Worm (Caenorhabditis elegans) whole organism, L1 larva: ENCODE measurements around the gene rpi-1.

Experiments
- F16B12.6 ChIP-seq: fragments of 150-350 bp; optimal IDR thresholded peaks from 2 replicates; lab custom pipeline; 2014; ENCODE audit warnings: missing biosample characterization, missing genetic modification characterization
- Y116A8C.19 ChIP-seq: sonication (generic microtip); optimal IDR thresholded peaks from 2 replicates; lab custom pipeline; 2016; ENCODE audit warnings: missing compliant biosample characterization, missing genetic modification characterization, borderline replicate concordance
- aha-1 ChIP-seq: fragments of 150-350 bp; optimal IDR thresholded peaks from 2 replicates; lab custom pipeline; 2014; ENCODE audit warnings: missing biosample characterization, missing genetic modification characterization
- ceh-63 ChIP-seq: fragments of 200-800 bp; sonication (Bioruptor generic); optimal IDR thresholded peaks from 2 replicates; lab custom pipeline; 2018; ENCODE audit warnings: mild to moderate bottlenecking, missing genetic modification characterization, missing compliant biosample characterization
- ceh-8 ChIP-seq: fragments of 200-800 bp; sonication (Bioruptor generic); optimal IDR thresholded peaks from 2 replicates; lab custom pipeline; 2018; ENCODE audit warnings: mild to moderate bottlenecking, missing genetic modification characterization, moderate library complexity, missing compliant biosample characterization
- ceh-82 ChIP-seq, 3 experiments: fragments of 150-350 bp in 1 of 3; sonication (generic microtip) in 2 of 3; optimal IDR thresholded peaks; 2 replicates each; lab custom pipeline; 2014 to 2017; ENCODE audit warnings: missing biosample characterization in 3 of 3, missing genetic modification characterization in 3 of 3
- ceh-88 ChIP-seq: fragments of 200-800 bp; sonication (Bioruptor generic); IDR thresholded peaks from 2 replicates; pipeline ENCODE4 v1.3.6; 2022; ENCODE audit warnings: missing genetic modification characterization, missing compliant biosample characterization
- ceh-90 ChIP-seq: sonication (generic microtip); optimal IDR thresholded peaks from 2 replicates; lab custom pipeline; 2016; ENCODE audit warnings: missing genetic modification characterization, missing compliant biosample characterization
- ces-1 ChIP-seq: fragments of 150-350 bp; optimal IDR thresholded peaks from 2 replicates; lab custom pipeline; 2014; ENCODE audit warnings: missing biosample characterization, missing genetic modification reagents, missing genetic modification characterization
- dpl-1 ChIP-seq, 3 experiments: fragments of 150-350 bp in 2 of 3; sonication (generic microtip) in 1 of 3; optimal IDR thresholded peaks; 2 replicates each; lab custom pipeline; 2014 to 2017; ENCODE audit warnings: missing biosample characterization in 3 of 3, missing genetic modification characterization in 3 of 3, missing genetic modification reagents in 3 of 3
- dsc-1 ChIP-seq: sonication (generic microtip); optimal IDR thresholded peaks from 2 replicates; lab custom pipeline; 2016; ENCODE audit warnings: mild to moderate bottlenecking, missing genetic modification characterization, missing compliant biosample characterization
- efl-1 ChIP-seq, 4 experiments: fragments of 150-350 bp; optimal IDR thresholded peaks in 3 of 4; peaks in 1 of 4; 1 replicate in 1 of 4; 2 replicates in 3 of 4; lab custom pipeline; 2014; ENCODE audit warnings: missing biosample characterization in 2 of 4, missing genetic modification characterization in 2 of 4, missing genetic modification reagents in 2 of 4
- egl-13 ChIP-seq: sonication (generic microtip); optimal IDR thresholded peaks from 2 replicates; lab custom pipeline; 2016; ENCODE audit warnings: missing genotype, missing genetic modification reagents, missing genetic modification characterization, missing compliant biosample characterization
- elt-2 ChIP-seq: sonication (generic microtip); optimal IDR thresholded peaks from 2 replicates; lab custom pipeline; 2016; ENCODE audit warnings: missing genetic modification characterization, mild to moderate bottlenecking, inconsistent platforms, missing compliant biosample characterization, missing genetic modification reagents
- fkh-10 ChIP-seq: sonication (generic microtip); optimal IDR thresholded peaks from 2 replicates; lab custom pipeline; 2017; ENCODE audit warnings: missing biosample characterization, missing genetic modification reagents, missing genetic modification characterization
- fkh-4 ChIP-seq: sonication (generic microtip); optimal IDR thresholded peaks from 2 replicates; lab custom pipeline; 2016; ENCODE audit warnings: missing compliant biosample characterization, missing genetic modification characterization, borderline replicate concordance
- fkh-8 ChIP-seq: sonication (generic microtip); optimal IDR thresholded peaks from 2 replicates; lab custom pipeline; 2016; ENCODE audit warnings: mild to moderate bottlenecking, missing genetic modification characterization, missing compliant biosample characterization
- fos-1 ChIP-seq: fragments of 150-350 bp; optimal IDR thresholded peaks from 2 replicates; lab custom pipeline; 2014; ENCODE audit warnings: missing biosample characterization, missing genetic modification characterization
- grh-1 ChIP-seq: fragments of 200-800 bp; sonication (Bioruptor generic); IDR thresholded peaks from 2 replicates; pipeline ENCODE4 v1.3.6; 2022; ENCODE audit warnings: missing genetic modification reagents, missing genetic modification characterization, missing compliant biosample characterization
- hlh-17 ChIP-seq: fragments of 200-800 bp; sonication (Bioruptor generic); optimal IDR thresholded peaks from 2 replicates; lab custom pipeline; 2018; ENCODE audit warnings: missing genetic modification characterization, mild to moderate bottlenecking, missing compliant biosample characterization, moderate library complexity, borderline replicate concordance
- hlh-4 ChIP-seq: sonication (generic microtip); optimal IDR thresholded peaks from 2 replicates; lab custom pipeline; 2016; ENCODE audit warnings: mild to moderate bottlenecking, missing genetic modification characterization, missing compliant biosample characterization
- jun-1 ChIP-seq: fragments of 150-350 bp; optimal IDR thresholded peaks from 2 replicates; lab custom pipeline; 2014; ENCODE audit warnings: missing biosample characterization, missing genetic modification reagents, missing genetic modification characterization
- lin-15B ChIP-seq: fragments of 150-350 bp; sonication (generic microtip); optimal IDR thresholded peaks from 3 replicates; lab custom pipeline; 2014; ENCODE audit warnings: missing biosample characterization, missing genetic modification characterization
- lin-35 ChIP-seq, 2 experiments: fragments of 150-350 bp; optimal IDR thresholded peaks; 2 replicates each; lab custom pipeline; 2014; ENCODE audit warnings: missing biosample characterization in 2 of 2, missing genetic modification characterization in 2 of 2, missing genetic modification reagents in 2 of 2
- lsy-2 ChIP-seq, 2 experiments: fragments of 150-350 bp; optimal IDR thresholded peaks; 2 replicates each; lab custom pipeline; 2014; ENCODE audit warnings: missing biosample characterization in 2 of 2, missing genetic modification characterization in 2 of 2
- mab-9 ChIP-seq: fragments of 200-800 bp; sonication (Bioruptor generic); IDR thresholded peaks from 2 replicates; pipeline ENCODE4 v1.3.6; 2022; ENCODE audit warnings: missing genetic modification reagents, missing genetic modification characterization, missing compliant biosample characterization
- mef-2 ChIP-seq: fragments of 150-350 bp; optimal IDR thresholded peaks from 2 replicates; lab custom pipeline; 2014; ENCODE audit warnings: missing biosample characterization, missing genetic modification characterization
- mep-1 ChIP-seq: fragments of 150-350 bp; optimal IDR thresholded peaks from 2 replicates; lab custom pipeline; 2014; ENCODE audit warnings: missing biosample characterization, missing genetic modification characterization
- nhr-12 ChIP-seq: sonication (generic microtip); optimal IDR thresholded peaks from 2 replicates; lab custom pipeline; 2017; ENCODE audit warnings: missing biosample characterization, missing genetic modification characterization
- nhr-19 ChIP-seq: fragments of 200-800 bp; sonication (Bioruptor generic); conservative IDR thresholded peaks from 2 replicates; pipeline ENCODE4 v1.3.6; 2022; ENCODE audit warnings: missing genetic modification characterization, missing compliant biosample characterization
- nhr-71 ChIP-seq: sonication (generic microtip); optimal IDR thresholded peaks from 2 replicates; lab custom pipeline; 2016; ENCODE audit warnings: mild to moderate bottlenecking, missing genetic modification characterization, moderate library complexity, missing compliant biosample characterization
- nhr-90 ChIP-seq: sonication (generic microtip); optimal IDR thresholded peaks from 2 replicates; lab custom pipeline; 2016; ENCODE audit warnings: mild to moderate bottlenecking, missing genetic modification characterization, missing compliant biosample characterization; ENCODE audit not compliant: poor library complexity
- pqm-1 ChIP-seq: sonication (generic microtip); optimal IDR thresholded peaks from 3 replicates; lab custom pipeline; 2017; ENCODE audit warnings: missing biosample characterization, missing genetic modification characterization
- skn-1 ChIP-seq: fragments of 150-350 bp; optimal IDR thresholded peaks from 2 replicates; lab custom pipeline; 2014; ENCODE audit warnings: missing biosample characterization, missing genetic modification characterization
- sup-37 ChIP-seq: fragments of 200-800 bp; sonication (Bioruptor generic); optimal IDR thresholded peaks from 2 replicates; lab custom pipeline; 2018; ENCODE audit warnings: mild to moderate bottlenecking, missing genetic modification characterization, missing compliant biosample characterization
- unc-30 ChIP-seq: sonication (generic microtip); optimal IDR thresholded peaks from 2 replicates; lab custom pipeline; 2017; ENCODE audit warnings: missing biosample characterization, missing genetic modification characterization
- unc-62 ChIP-seq: fragments of 150-350 bp; optimal IDR thresholded peaks from 2 replicates; lab custom pipeline; 2014; ENCODE audit warnings: missing biosample characterization, missing genetic modification reagents, missing genetic modification characterization
- unc-98 ChIP-seq: fragments of 200-800 bp; sonication (Bioruptor generic); IDR thresholded peaks from 2 replicates; pipeline ENCODE4 v1.3.6; 2022; ENCODE audit warnings: missing genetic modification characterization, missing compliant biosample characterization
- vab-15 ChIP-seq: sonication (generic microtip); optimal IDR thresholded peaks from 2 replicates; lab custom pipeline; 2017; ENCODE audit warnings: missing genotype, mild to moderate bottlenecking, missing genetic modification characterization, missing compliant biosample characterization
- zag-1 ChIP-seq: fragments of 150-350 bp; optimal IDR thresholded peaks from 2 replicates; lab custom pipeline; 2014; ENCODE audit warnings: missing biosample characterization, missing genetic modification characterization
- zip-4 ChIP-seq: fragments of 200-800 bp; sonication (Bioruptor generic); optimal IDR thresholded peaks from 2 replicates; lab custom pipeline; 2018; ENCODE audit warnings: mild to moderate bottlenecking, missing genetic modification characterization, moderate library complexity, missing compliant biosample characterization
- ztf-11 ChIP-seq, 2 experiments: sonication (generic microtip); optimal IDR thresholded peaks; 2 replicates each; lab custom pipeline; 2016 to 2017; ENCODE audit warnings: missing genetic modification characterization in 2 of 2, missing biosample characterization in 1 of 2, missing compliant biosample characterization in 1 of 2
- ztf-4 ChIP-seq: fragments of 150-350 bp; optimal IDR thresholded peaks from 2 replicates; lab custom pipeline; 2014; ENCODE audit warnings: missing biosample characterization, missing genetic modification characterization

Gene rpi-1

ce11 chrII:13962319-13962718, at the start of gene rpi-1:
Gene rpi-1 (minus strand): TSS chrII:13962419.
- TF ChIP-seq nhr-19 (GFP tag; lab: Robert Waterston, UW) (no peak), ztf-4 (tag; lab: Kevin White, UChicago) (no peak), nhr-90 (no peak), dsc-1 (tag; lab: Kevin White, UChicago) (no peak), dpl-1 (GFP tag; optimal IDR thresholded peaks at IDR 0.05; lab: Kevin White, UChicago) (no peak), jun-1 (no peak), unc-30 (no peak), ceh-88 (GFP tag; lab: Robert Waterston, UW) (no peak), sup-37 (no peak), grh-1 (no peak), zag-1 (tag; lab: Kevin White, UChicago) (no peak), ceh-63 (GFP tag; lab: Kevin White, UChicago) (no peak), nhr-71 (tag; lab: Kevin White, UChicago) (no peak), F16B12.6 (tag; lab: Kevin White, UChicago) (no peak), unc-98 (GFP tag; lab: Robert Waterston, UW) (no peak), fkh-4 (no peak), ceh-90 (no peak), mef-2 (no peak), lsy-2 (tag; optimal IDR thresholded peaks at IDR 0.05; lab: Kevin White, UChicago) (no peak), pqm-1 (tag; lab: Kevin White, UChicago) (no peak)

ce11 chrII:14010656-14011376, 48.6 kb upstream of the rpi-1 start, which contains the start of gene F01D5.8:
Gene F01D5.8 (plus strand): TSS chrII:14010706.
- TF ChIP-seq skn-1 (tag; lab: Kevin White, UChicago) (no peak), hlh-17 (GFP tag; lab: Kevin White, UChicago) (no peak), ceh-63 (GFP tag; lab: Kevin White, UChicago) (no peak), mab-9 (GFP tag; lab: Robert Waterston, UW) (no peak), lin-15B (no peak), Y116A8C.19 (tag; lab: Kevin White, UChicago) (no peak), jun-1 (no peak), lin-35 (GFP tag; optimal IDR thresholded peaks at IDR 0.05; lab: Kevin White, UChicago) (peak in 1 of 2 experiments; percentile 9), fkh-10 (no peak), ceh-82 (tag; optimal IDR thresholded peaks at IDR 0.05; lab: Kevin White, UChicago) (no peak), dpl-1 (GFP tag; optimal IDR thresholded peaks at IDR 0.05; lab: Kevin White, UChicago) (no peak), ceh-8 (GFP tag; lab: Kevin White, UChicago) (no peak), mep-1 (no peak), elt-2 (tag; lab: Kevin White, UChicago) (peak; percentile 33), sup-37 (no peak), efl-1 (optimal IDR thresholded peaks at IDR 0.05; lab: Kevin White, UChicago) (no peak), efl-1 (GFP tag; optimal IDR thresholded peaks at IDR 0.05 in 1 of 2; lab: Kevin White, UChicago) (peak in 1 of 2 experiments; percentile 62), zip-4 (no peak), fkh-8 (tag; lab: Kevin White, UChicago) (no peak), hlh-4 (tag; lab: Kevin White, UChicago) (no peak)

- TF ChIP-seq sup-37 (no peak), dpl-1 (GFP tag; optimal IDR thresholded peaks at IDR 0.05; lab: Kevin White, UChicago) (no peak), dsc-1 (tag; lab: Kevin White, UChicago) (no peak), ceh-88 (GFP tag; lab: Robert Waterston, UW) (no peak), ztf-4 (tag; lab: Kevin White, UChicago) (no peak), egl-13 (tag; lab: Kevin White, UChicago) (no peak), fos-1 (tag; lab: Kevin White, UChicago) (no peak), ztf-11 (tag; optimal IDR thresholded peaks at IDR 0.05; lab: Kevin White, UChicago) (no peak), aha-1 (tag; lab: Kevin White, UChicago) (no peak), nhr-12 (tag; lab: Kevin White, UChicago) (no peak), vab-15 (tag; lab: Kevin White, UChicago) (no peak), unc-30 (no peak), lin-35 (GFP tag; optimal IDR thresholded peaks at IDR 0.05; lab: Kevin White, UChicago) (no peak), unc-62 (GFP tag; lab: Kevin White, UChicago) (no peak), ces-1 (GFP tag; lab: Kevin White, UChicago) (no peak), F16B12.6 (tag; lab: Kevin White, UChicago) (no peak)
These were observed 46.1 kb upstream of the rpi-1 start, which contains the start of gene F01D5.7 for ce11 chrII:14008359-14008758. Gene F01D5.7 (plus strand): TSS chrII:14008659.
